Worm (Caenorhabditis elegans) whole organism, mixed stage, embryonic: Measurements from ENCODE around the gene grl-23.
A peak's percentile ranks its signal among the peaks of the same experiment; 100 is the strongest.

Source experiments
- M03D4.4 ChIP-seq: sonication (generic microtip); optimal IDR thresholded peaks from 2 replicates; lab custom pipeline; 2017; ENCODE audit warnings: mild to moderate bottlenecking, missing genetic modification characterization, missing compliant biosample characterization
- bed-3 ChIP-seq: fragments of 200-800 bp; sonication (Bioruptor generic); optimal IDR thresholded peaks from 3 replicates; lab custom pipeline; 2018; ENCODE audit warnings: mild to moderate bottlenecking, missing genetic modification characterization, moderate library complexity, missing compliant biosample characterization
- ceh-39 ChIP-seq: fragments of 150-350 bp; optimal IDR thresholded peaks from 2 replicates; lab custom pipeline; 2014; ENCODE audit warnings: missing biosample characterization, missing genetic modification characterization
- ceh-83 ChIP-seq: fragments of 200-800 bp; sonication (Bioruptor generic); optimal IDR thresholded peaks from 2 replicates; lab custom pipeline; 2018; ENCODE audit warnings: mild to moderate bottlenecking, missing genetic modification characterization, missing compliant biosample characterization
- ces-1 ChIP-seq: fragments of 150-350 bp; optimal IDR thresholded peaks from 2 replicates; lab custom pipeline; 2014; ENCODE audit warnings: missing biosample characterization, missing genetic modification reagents, missing genetic modification characterization
- drap-1 ChIP-seq: fragments of 200-800 bp; sonication (Bioruptor generic); optimal IDR thresholded peaks from 3 replicates; lab custom pipeline; 2018; ENCODE audit warnings: mild to moderate bottlenecking, missing genetic modification characterization, missing compliant biosample characterization
- elt-1 ChIP-seq: sonication (generic microtip); optimal IDR thresholded peaks from 2 replicates; lab custom pipeline; 2017; ENCODE audit warnings: missing genetic modification characterization, mild to moderate bottlenecking, missing compliant biosample characterization, antibody characterized with exemption, moderate library complexity, borderline replicate concordance; ENCODE audit not compliant: insufficient read depth
- elt-3 ChIP-seq: fragments of 150-350 bp; optimal IDR thresholded peaks from 2 replicates; lab custom pipeline; 2014; ENCODE audit warnings: missing biosample characterization, missing genetic modification characterization
- flh-1 ChIP-seq: fragments of 200-800 bp; sonication (Bioruptor generic); optimal IDR thresholded peaks from 2 replicates; lab custom pipeline; 2018; ENCODE audit warnings: mild to moderate bottlenecking, missing genetic modification characterization, moderate library complexity, missing compliant biosample characterization
- ham-2 ChIP-seq: fragments of 200-800 bp; sonication (Bioruptor generic); optimal IDR thresholded peaks from 2 replicates; lab custom pipeline; 2018; ENCODE audit warnings: mild to moderate bottlenecking, missing genetic modification characterization, missing compliant biosample characterization
- lin-13 ChIP-seq: fragments of 150-350 bp; optimal IDR thresholded peaks from 2 replicates; lab custom pipeline; 2014; ENCODE audit warnings: missing biosample characterization, missing genetic modification characterization
- lin-32 ChIP-seq: fragments of 200-800 bp; sonication (Bioruptor generic); optimal IDR thresholded peaks from 2 replicates; lab custom pipeline; 2018; ENCODE audit warnings: mild to moderate bottlenecking, missing genetic modification characterization, missing compliant biosample characterization
- lsy-2 ChIP-seq: fragments of 150-350 bp; optimal IDR thresholded peaks from 2 replicates; lab custom pipeline; 2014; ENCODE audit warnings: missing biosample characterization, missing genetic modification characterization
- mab-5 ChIP-seq: fragments of 150-350 bp; optimal IDR thresholded peaks from 2 replicates; lab custom pipeline; 2014; ENCODE audit warnings: missing biosample characterization, missing genetic modification characterization
- mep-1 ChIP-seq: fragments of 150-350 bp; optimal IDR thresholded peaks from 2 replicates; lab custom pipeline; 2017; ENCODE audit warnings: missing biosample characterization, missing genetic modification reagents, missing genetic modification characterization, inconsistent platforms
- mls-2 ChIP-seq: sonication (generic microtip); optimal IDR thresholded peaks from 2 replicates; lab custom pipeline; 2016; ENCODE audit warnings: mild to moderate bottlenecking, missing genetic modification characterization, moderate library complexity, missing compliant biosample characterization
- nhr-12 ChIP-seq: fragments of 150-350 bp; optimal IDR thresholded peaks from 2 replicates; lab custom pipeline; 2014; ENCODE audit warnings: missing biosample characterization, missing genetic modification characterization
- nhr-237 ChIP-seq: fragments of 150-350 bp; optimal IDR thresholded peaks from 2 replicates; lab custom pipeline; 2014; ENCODE audit warnings: missing biosample characterization, missing genetic modification characterization
- nhr-28 ChIP-seq: fragments of 150-350 bp; optimal IDR thresholded peaks from 2 replicates; lab custom pipeline; 2014; ENCODE audit warnings: missing biosample characterization, missing genetic modification characterization
- nhr-76 ChIP-seq: sonication (generic microtip); optimal IDR thresholded peaks from 2 replicates; lab custom pipeline; 2017; ENCODE audit warnings: missing biosample characterization, missing genetic modification characterization
- pha-4 ChIP-seq: fragments of 150-350 bp; optimal IDR thresholded peaks from 2 replicates; lab custom pipeline; 2018; ENCODE audit warnings: missing biosample characterization, missing genetic modification reagents, missing genetic modification characterization
- snpc-4 ChIP-seq: fragments of 150-350 bp; optimal IDR thresholded peaks from 2 replicates; lab custom pipeline; 2014; ENCODE audit warnings: missing biosample characterization, missing genetic modification characterization
- sptf-1 ChIP-seq: sonication (generic microtip); optimal IDR thresholded peaks from 2 replicates; lab custom pipeline; 2017; ENCODE audit warnings: mild to moderate bottlenecking, missing genetic modification characterization, moderate library complexity, missing compliant biosample characterization
- tbx-8 ChIP-seq: fragments of 200-800 bp; sonication (Bioruptor generic); optimal IDR thresholded peaks from 2 replicates; lab custom pipeline; 2018; ENCODE audit warnings: mild to moderate bottlenecking, missing genetic modification characterization, moderate library complexity, missing compliant biosample characterization
- unc-120 ChIP-seq: sonication (generic microtip); optimal IDR thresholded peaks from 2 replicates; lab custom pipeline; 2017; ENCODE audit warnings: missing genetic modification characterization, missing compliant biosample characterization; ENCODE audit not compliant: poor library complexity, severe bottlenecking
- unc-39 ChIP-seq: fragments of 150-350 bp; optimal IDR thresholded peaks from 2 replicates; lab custom pipeline; 2014; ENCODE audit warnings: missing biosample characterization, missing genetic modification characterization
- unc-62 ChIP-seq: fragments of 150-350 bp; optimal IDR thresholded peaks from 2 replicates; lab custom pipeline; 2014; ENCODE audit warnings: missing biosample characterization, missing genetic modification reagents, missing genetic modification characterization
- ztf-11 ChIP-seq: fragments of 150-350 bp; optimal IDR thresholded peaks from 2 replicates; lab custom pipeline; 2014; ENCODE audit warnings: missing biosample characterization, missing genetic modification characterization

Gene grl-23

ce11 chrV:12540739-12541138, 36.0 kb downstream of the grl-23 start, which contains the start of gene F45D3.2:
TSS of gene F45D3.2 (plus strand) at chrV:12541039.
- TF ChIP-seq lsy-2 (no peak), nhr-12 (tag; lab: Kevin White, UChicago) (no peak), ceh-83 (GFP tag; lab: Kevin White, UChicago) (no peak), unc-39 (tag; lab: Kevin White, UChicago) (no peak), tbx-8 (GFP tag; lab: Kevin White, UChicago) (no peak)

ce11 chrV:12540018-12540417, 36.7 kb downstream of the grl-23 start:
- TF ChIP-seq flh-1 (GFP tag; lab: Kevin White, UChicago) (no peak), drap-1 (GFP tag; lab: Kevin White, UChicago) (no peak), snpc-4 (tag; lab: Kevin White, UChicago) (no peak), nhr-237 (tag; lab: Kevin White, UChicago) (no peak), elt-1 (tag; lab: Kevin White, UChicago) (no peak), unc-120 (tag; lab: Kevin White, UChicago) (no peak), ceh-39 (tag; lab: Kevin White, UChicago) (no peak), nhr-12 (tag; lab: Kevin White, UChicago) (no peak)
- TF ChIP-seq, all 35 proteins: peak for 0

- TF ChIP-seq snpc-4 (tag; lab: Kevin White, UChicago) (no peak), sptf-1 (no peak), mls-2 (tag; lab: Kevin White, UChicago) (no peak), drap-1 (GFP tag; lab: Kevin White, UChicago) (no peak), nhr-12 (tag; lab: Kevin White, UChicago) (no peak), bed-3 (no peak), ces-1 (GFP tag; lab: Kevin White, UChicago) (peak; percentile 3), ceh-83 (GFP tag; lab: Kevin White, UChicago) (no peak)
Observed at ce11 chrV:12538984-12539852, 37.5 kb downstream of the grl-23 start.

- TF ChIP-seq ham-2 (GFP tag; lab: Kevin White, UChicago): no peak
- no peak for TF ChIP-seq lin-13 (tag; lab: Kevin White, UChicago)
- TF ChIP-seq ztf-11 (tag; lab: Kevin White, UChicago): no peak
- TF ChIP-seq nhr-28 (tag; lab: Kevin White, UChicago): no peak
- no peak for TF ChIP-seq sptf-1
- TF ChIP-seq nhr-76 (tag; lab: Kevin White, UChicago): no peak
- no peak for TF ChIP-seq pha-4
- no peak for TF ChIP-seq elt-3 (tag; lab: Kevin White, UChicago)
- TF ChIP-seq nhr-237 (tag; lab: Kevin White, UChicago): no peak
- no peak for TF ChIP-seq lin-32 (GFP tag; lab: Kevin White, UChicago)
- TF ChIP-seq M03D4.4: no peak
- TF ChIP-seq, all 35 proteins: peak for 0
Observed at ce11 chrV:12537505-12537904, 39.2 kb downstream of the grl-23 start.

ce11 chrV:12536409-12537038, 40.2 kb downstream of the grl-23 start:
- TF ChIP-seq mab-5 (tag; lab: Kevin White, UChicago): no peak

ce11 chrV:12534941-12535340, 41.8 kb downstream of the grl-23 start:
- TF ChIP-seq bed-3: no peak
- TF ChIP-seq unc-62: no peak
- no peak for TF ChIP-seq lin-13 (tag; lab: Kevin White, UChicago)
- no peak for TF ChIP-seq mab-5 (tag; lab: Kevin White, UChicago)
- no peak for TF ChIP-seq mep-1 (tag; lab: Kevin White, UChicago)
- no peak for TF ChIP-seq nhr-76 (tag; lab: Kevin White, UChicago)
- TF ChIP-seq ztf-11 (tag; lab: Kevin White, UChicago): no peak
- no peak for TF ChIP-seq ham-2 (GFP tag; lab: Kevin White, UChicago)
- TF ChIP-seq nhr-12 (tag; lab: Kevin White, UChicago): no peak
- no peak for TF ChIP-seq M03D4.4
- TF ChIP-seq pha-4: no peak
- no peak for TF ChIP-seq ceh-83 (GFP tag; lab: Kevin White, UChicago)
- TF ChIP-seq, all 35 proteins: peak for 0
